Fruit fly (Drosophila melanogaster) whole organism, adult: ENCODE results near the gene CG3862.

ENCODE experiments used
- CG11617 ChIP-seq: fragments of 200-800 bp; sonication (Bioruptor generic); optimal IDR thresholded peaks from 2 replicates; lab custom pipeline; 2017; ENCODE audit warnings: mild to moderate bottlenecking, missing biosample characterization, missing genetic modification reagents, missing genetic modification characterization
- CG1620 ChIP-seq: fragments of 200-800 bp; sonication (Bioruptor generic); optimal IDR thresholded peaks from 2 replicates; lab custom pipeline; 2016; ENCODE audit warnings: missing biosample characterization, missing genetic modification characterization
- CG7101 ChIP-seq: fragments of 200-800 bp; sonication (Bioruptor generic); optimal IDR thresholded peaks from 2 replicates; lab custom pipeline; 2018; ENCODE audit warnings: missing biosample characterization, mild to moderate bottlenecking, missing genetic modification characterization, moderate library complexity
- cnc ChIP-seq, 2 experiments: fragments of >200 bp; optimal IDR thresholded peaks; 2 replicates each; lab custom pipeline; 2017
- kay ChIP-seq: fragments of 200-800 bp; sonication (Bioruptor generic); peaks from one replicate; lab custom pipeline; 2016; ENCODE audit warnings: missing biosample characterization, missing genetic modification characterization, borderline replicate concordance

- peak; percentile 24 for TF ChIP-seq CG11617 (GFP tag; lab: Kevin White, UChicago)
- TF ChIP-seq CG7101 (tag; lab: Kevin White, UChicago) = no peak
- no peak for TF ChIP-seq cnc (optimal IDR thresholded peaks at IDR 0.05; lab: Kevin White, UChicago)
- no peak for TF ChIP-seq kay (GFP tag; lab: Kevin White, UChicago)
- TF ChIP-seq CG1620 (GFP tag; lab: Kevin White, UChicago) = no peak
These were observed 21.7 kb upstream of the CG3862 start for dm6 chr2L:847189-847987.
